Fruit fly (Drosophila melanogaster) whole organism, embryonic: ENCODE measurements around the gene cold.

Source experiments
- Bgb ChIP-seq: fragments of 200-800 bp; sonication (Bioruptor generic); IDR thresholded peaks from 2 replicates; pipeline ENCODE4 v1.3.6; 2022; ENCODE audit warnings: missing biosample characterization, missing genetic modification characterization; ENCODE audit not compliant: partially characterized antibody
- CG11456 ChIP-seq: fragments of 200-800 bp; sonication (Bioruptor generic); IDR thresholded peaks from 3 replicates; pipeline ENCODE4 v1.3.6; 2022; ENCODE audit warnings: missing biosample characterization, missing genetic modification characterization
- CG11696 ChIP-seq: fragments of 200-800 bp; sonication (Bioruptor generic); IDR thresholded peaks from 2 replicates; pipeline ENCODE4 v1.3.6; 2022; ENCODE audit warnings: missing biosample characterization, missing genetic modification characterization
- CG12391 ChIP-seq: fragments of 200-800 bp; sonication (Bioruptor generic); optimal IDR thresholded peaks from 3 replicates; lab custom pipeline; 2018; ENCODE audit warnings: missing biosample characterization, mild to moderate bottlenecking, missing genetic modification characterization, moderate library complexity
- CG13624 ChIP-seq: fragments of 200-800 bp; sonication (Bioruptor generic); optimal IDR thresholded peaks from 2 replicates; lab custom pipeline; 2016; ENCODE audit warnings: missing biosample characterization, missing genetic modification characterization
- CG15269 ChIP-seq: fragments of 200-800 bp; sonication (Bioruptor generic); optimal IDR thresholded peaks from 2 replicates; lab custom pipeline; 2018; ENCODE audit warnings: missing biosample characterization, mild to moderate bottlenecking, missing genetic modification characterization, moderate library complexity
- CG1792 ChIP-seq: fragments of 200-800 bp; sonication (Bioruptor generic); optimal IDR thresholded peaks from 2 replicates; lab custom pipeline; 2016; ENCODE audit warnings: missing biosample characterization, missing genetic modification characterization
- CG3407 ChIP-seq: fragments of 200-800 bp; sonication (Bioruptor generic); optimal IDR thresholded peaks from 2 replicates; lab custom pipeline; 2018; ENCODE audit warnings: missing biosample characterization, mild to moderate bottlenecking, missing genetic modification characterization
- CG3726 ChIP-seq: fragments of 200-800 bp; sonication (Bioruptor generic); IDR thresholded peaks from 3 replicates; pipeline ENCODE4, ENCODE4 v1.3.6; 2022; ENCODE audit warnings: missing biosample characterization, missing genetic modification characterization
- CG4328 ChIP-seq: fragments of 200-800 bp; sonication (Bioruptor generic); optimal IDR thresholded peaks from 3 replicates; lab custom pipeline; 2017; ENCODE audit warnings: missing biosample characterization, missing genetic modification reagents, missing genetic modification characterization
- CG5180 ChIP-seq: fragments of 200-800 bp; sonication (Bioruptor generic); optimal IDR thresholded peaks from 3 replicates; lab custom pipeline; 2017; ENCODE audit warnings: missing biosample characterization, missing genetic modification characterization, mild to moderate bottlenecking, moderate library complexity, missing genetic modification reagents
- CG6683 ChIP-seq: fragments of 200-800 bp; sonication (Bioruptor generic); optimal IDR thresholded peaks from 2 replicates; lab custom pipeline; 2017; ENCODE audit warnings: missing biosample characterization, mild to moderate bottlenecking, missing genetic modification characterization, missing genetic modification reagents
- CG7556 ChIP-seq: fragments of 200-800 bp; sonication (Bioruptor generic); optimal IDR thresholded peaks from 2 replicates; lab custom pipeline; 2017; ENCODE audit warnings: missing biosample characterization, mild to moderate bottlenecking, missing genetic modification characterization
- CG8359 ChIP-seq: fragments of 200-800 bp; sonication (Bioruptor generic); optimal IDR thresholded peaks from 2 replicates; lab custom pipeline; 2017; ENCODE audit warnings: missing biosample characterization, mild to moderate bottlenecking, missing genetic modification characterization, borderline replicate concordance
- CG9932 ChIP-seq: fragments of 200-800 bp; sonication (Bioruptor generic); IDR thresholded peaks from 2 replicates; pipeline ENCODE4 v1.3.6; 2022; ENCODE audit warnings: missing biosample characterization, missing genetic modification characterization
- CTCF ChIP-seq: fragments of 200-800 bp; sonication (Bioruptor generic); optimal IDR thresholded peaks from 2 replicates; lab custom pipeline; 2017; ENCODE audit warnings: missing biosample characterization, mild to moderate bottlenecking, missing genetic modification characterization, moderate library complexity
- Doc2 ChIP-seq: fragments of 200-800 bp; sonication (Bioruptor generic); IDR thresholded peaks from 2 replicates; pipeline ENCODE4 v1.3.6; 2022; ENCODE audit warnings: missing biosample characterization, missing genetic modification characterization
- Ets65A ChIP-seq: fragments of 200-800 bp; sonication (Bioruptor generic); peaks from one replicate; lab custom pipeline; 2016; ENCODE audit warnings: missing biosample characterization, missing genetic modification characterization
- Gug ChIP-seq: fragments of 200-800 bp; sonication (Bioruptor generic); IDR thresholded peaks from 4 replicates; pipeline ENCODE4 v1.3.6; 2022; ENCODE audit warnings: missing biosample characterization, missing genetic modification characterization
- Mes4 ChIP-seq: fragments of 200-800 bp; sonication (Bioruptor generic); optimal IDR thresholded peaks from 2 replicates; lab custom pipeline; 2016; ENCODE audit warnings: missing biosample characterization, missing genetic modification characterization
- Nf-YB ChIP-seq: fragments of 200-800 bp; sonication (Bioruptor generic); optimal IDR thresholded peaks from 3 replicates; lab custom pipeline; 2019; ENCODE audit warnings: missing biosample characterization, mild to moderate bottlenecking, missing genetic modification characterization, moderate library complexity
- Nf-YC ChIP-seq: fragments of 200-800 bp; optimal IDR thresholded peaks from 3 replicates; lab custom pipeline; 2019; ENCODE audit warnings: missing biosample characterization, mild to moderate bottlenecking, missing genetic modification characterization, moderate library complexity
- Trl ChIP-seq, 3 experiments: fragments of >200 bp in 2 of 3; fragments of 200-800 bp in 1 of 3; sonication (Bioruptor generic) in 1 of 3; optimal IDR thresholded peaks; 2 replicates in 1 of 3; 3 replicates in 2 of 3; lab custom pipeline; 2016 to 2017; ENCODE audit warnings: missing biosample characterization in 1 of 3, missing genetic modification characterization in 1 of 3
- chif ChIP-seq, 2 experiments: fragments of 200-800 bp; sonication (Bioruptor generic); optimal IDR thresholded peaks; 3 replicates each; lab custom pipeline; 2016; ENCODE audit warnings: missing biosample characterization in 2 of 2, missing genetic modification characterization in 2 of 2
- ci ChIP-seq: fragments of 200-800 bp; sonication (Bioruptor generic); IDR thresholded peaks from 3 replicates; pipeline ENCODE4 v1.3.6; 2022; ENCODE audit warnings: missing biosample characterization, missing genetic modification characterization
- crol ChIP-seq: fragments of 200-800 bp; sonication (Bioruptor generic); IDR thresholded peaks from 2 replicates; pipeline ENCODE4 v1.3.6; 2022; ENCODE audit warnings: missing biosample characterization, missing genetic modification characterization
- dm ChIP-seq: fragments of 200-800 bp; sonication (Bioruptor generic); optimal IDR thresholded peaks from 3 replicates; lab custom pipeline; 2016; ENCODE audit warnings: missing biosample characterization, missing genetic modification characterization
- ham ChIP-seq: fragments of 200-800 bp; sonication (Bioruptor generic); IDR thresholded peaks from 2 replicates; pipeline ENCODE4 v1.3.6; 2022; ENCODE audit warnings: missing biosample characterization, missing genetic modification characterization
- jing ChIP-seq: fragments of 200-800 bp; sonication (Bioruptor generic); optimal IDR thresholded peaks from 2 replicates; lab custom pipeline; 2018; ENCODE audit warnings: missing biosample characterization, mild to moderate bottlenecking, missing genetic modification characterization
- kay ChIP-seq: fragments of 200-800 bp; sonication (Bioruptor generic); optimal IDR thresholded peaks from 2 replicates; lab custom pipeline; 2016; ENCODE audit warnings: missing biosample characterization, missing genetic modification characterization
- lab ChIP-seq: fragments of 200-800 bp; sonication (Bioruptor generic); optimal IDR thresholded peaks from 3 replicates; lab custom pipeline; 2017; ENCODE audit warnings: missing biosample characterization, missing genetic modification characterization, mild to moderate bottlenecking, moderate library complexity, missing genetic modification reagents
- phol ChIP-seq: fragments of 200-800 bp; sonication (Bioruptor generic); optimal IDR thresholded peaks from 3 replicates; lab custom pipeline; 2018; ENCODE audit warnings: missing biosample characterization, mild to moderate bottlenecking, missing genetic modification characterization, moderate library complexity
- pita ChIP-seq: fragments of 200-800 bp; sonication (Bioruptor generic); optimal IDR thresholded peaks from 2 replicates; lab custom pipeline; 2017; ENCODE audit warnings: missing biosample characterization, mild to moderate bottlenecking, missing genetic modification characterization
- sens ChIP-seq: fragments of 200-800 bp; sonication (Bioruptor generic); peaks from one replicate; lab custom pipeline; 2016; ENCODE audit warnings: missing biosample characterization, missing genetic modification characterization
- seq ChIP-seq: fragments of 200-800 bp; sonication (Bioruptor generic); IDR thresholded peaks from 2 replicates; pipeline ENCODE4 v1.3.6; 2022; ENCODE audit warnings: missing biosample characterization, missing genetic modification characterization
- sna ChIP-seq: fragments of 200-800 bp; sonication (Bioruptor generic); IDR thresholded peaks from 2 replicates; pipeline ENCODE4 v1.3.6; 2022; ENCODE audit warnings: missing biosample characterization, missing genetic modification characterization; ENCODE audit not compliant: partially characterized antibody
- ttk ChIP-seq: fragments of 200-800 bp; sonication (Bioruptor generic); IDR thresholded peaks from 2 replicates; pipeline ENCODE4 v2.1.2; 2022; ENCODE audit warnings: missing biosample characterization, missing genetic modification characterization
- tup ChIP-seq: fragments of 200-800 bp; sonication (Bioruptor generic); optimal IDR thresholded peaks from 2 replicates; lab custom pipeline; 2016; ENCODE audit warnings: missing biosample characterization, mild to moderate bottlenecking, missing genetic modification characterization, moderate library complexity
- unpg ChIP-seq: fragments of 200-800 bp; sonication (Bioruptor generic); optimal IDR thresholded peaks from 3 replicates; lab custom pipeline; 2018; ENCODE audit warnings: missing biosample characterization, mild to moderate bottlenecking, missing genetic modification characterization, moderate library complexity
- zfh2 ChIP-seq: fragments of 200-800 bp; sonication (Bioruptor generic); optimal IDR thresholded peaks from 2 replicates; lab custom pipeline; 2016; ENCODE audit warnings: missing biosample characterization, missing genetic modification characterization

cold gene

DNA sequence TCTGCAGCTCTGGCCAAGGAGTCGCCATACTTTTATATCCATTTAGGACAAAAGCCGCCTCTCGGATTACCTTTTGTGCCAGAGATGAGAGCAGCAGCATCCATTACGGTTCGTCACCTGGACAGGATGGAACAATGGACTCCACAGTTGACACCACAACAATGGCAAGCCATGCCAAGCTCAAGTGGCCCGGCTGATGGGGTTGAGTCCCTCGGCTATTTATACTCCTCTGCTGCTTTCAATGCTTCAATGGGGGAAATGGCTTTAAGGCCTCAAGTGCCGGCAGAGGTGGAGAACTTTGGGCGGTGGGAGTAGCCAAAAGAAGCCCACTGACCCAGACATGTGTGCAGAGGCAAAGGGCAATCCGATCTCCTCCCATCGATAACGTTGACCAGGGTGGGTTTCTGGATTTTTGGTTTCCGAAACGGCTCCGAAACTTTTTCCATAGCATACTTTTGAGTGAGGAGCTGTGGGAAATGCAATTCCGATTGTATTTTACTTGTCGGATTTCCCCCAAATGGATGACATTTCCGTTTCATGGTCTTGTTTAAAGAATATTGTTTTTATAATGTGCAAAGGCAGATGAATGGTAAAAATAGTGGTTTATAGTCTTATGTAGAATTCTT lies 2.6 kb downstream of the cold start, which contains the start of gene Ptth:
TSS of gene Ptth (minus strand) at position 338 of the 626 bp plus-strand sequence.
- TF ChIP-seq Ets65A (GFP tag; lab: Kevin White, UChicago): peak; percentile 93
- no peak for TF ChIP-seq unpg (GFP tag; lab: Kevin White, UChicago)
- 0 out of 3 replicates have a peak, but pooled peaks have one; percentile 31 for TF ChIP-seq ci (GFP tag; lab: Robert Waterston, UW)
- no peak for TF ChIP-seq sna
- peak; percentile 33 for TF ChIP-seq sens (GFP tag; lab: Kevin White, UChicago)
- peak; percentile 70 for TF ChIP-seq CTCF (GFP tag; lab: Kevin White, UChicago)
- no peak for TF ChIP-seq Doc2 (GFP tag; lab: Robert Waterston, UW)
- TF ChIP-seq pita: peak; percentile 39
- TF ChIP-seq kay (GFP tag; lab: Kevin White, UChicago): no peak
- TF ChIP-seq CG3407 (GFP tag; lab: Kevin White, UChicago): no peak
- TF ChIP-seq Bgb (GFP tag; lab: Robert Waterston, UW): no peak
- no peak for TF ChIP-seq CG13624 (GFP tag; lab: Kevin White, UChicago)
- TF ChIP-seq tup (GFP tag; lab: Kevin White, UChicago): no peak

DNA sequence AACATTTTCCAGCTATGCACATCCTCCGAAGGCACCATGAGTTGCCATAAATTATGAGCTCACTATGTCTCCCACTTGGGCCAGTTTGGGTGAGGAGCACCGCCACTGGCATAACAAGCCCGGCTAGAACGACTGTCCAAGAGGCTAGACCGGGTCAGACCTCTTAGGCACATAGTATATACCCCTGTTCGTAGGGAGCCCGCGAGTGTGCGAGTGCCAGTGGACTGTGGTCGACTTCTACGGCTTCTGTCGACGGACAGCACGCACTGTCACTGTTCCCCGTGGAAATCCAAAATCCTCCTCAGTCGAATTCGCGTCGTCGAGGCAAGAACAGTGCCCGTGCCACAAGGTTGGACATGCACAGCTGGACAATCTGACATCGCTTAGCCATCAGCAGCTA lies 3.1 kb downstream of the cold start, which contains the start of gene Pph13:
TSS of gene Pph13 (plus strand) at position 301 of the 400 bp plus-strand sequence.
- TF ChIP-seq CG6683 (no peak), zfh2 (GFP tag; lab: Kevin White, UChicago) (no peak), CG9932 (GFP tag; lab: Robert Waterston, UW) (no peak), phol (no peak), ham (GFP tag; lab: Robert Waterston, UW) (no peak), CG15269 (no peak), CG3726 (GFP tag; lab: Robert Waterston, UW) (no peak), CG1792 (GFP tag; lab: Kevin White, UChicago) (no peak), CG11696 (no peak), CG7556 (GFP tag; lab: Kevin White, UChicago) (no peak), CG4328 (no peak), CG12391 (tag; lab: Kevin White, UChicago) (no peak), CG5180 (GFP tag; lab: Kevin White, UChicago) (no peak), lab (GFP tag; lab: Kevin White, UChicago) (no peak), Trl (optimal IDR thresholded peaks at IDR 0.05; lab: Kevin White, UChicago) (no peak), Trl (GFP tag; optimal IDR thresholded peaks at IDR 0.05; lab: Kevin White, UChicago) (no peak)

DNA sequence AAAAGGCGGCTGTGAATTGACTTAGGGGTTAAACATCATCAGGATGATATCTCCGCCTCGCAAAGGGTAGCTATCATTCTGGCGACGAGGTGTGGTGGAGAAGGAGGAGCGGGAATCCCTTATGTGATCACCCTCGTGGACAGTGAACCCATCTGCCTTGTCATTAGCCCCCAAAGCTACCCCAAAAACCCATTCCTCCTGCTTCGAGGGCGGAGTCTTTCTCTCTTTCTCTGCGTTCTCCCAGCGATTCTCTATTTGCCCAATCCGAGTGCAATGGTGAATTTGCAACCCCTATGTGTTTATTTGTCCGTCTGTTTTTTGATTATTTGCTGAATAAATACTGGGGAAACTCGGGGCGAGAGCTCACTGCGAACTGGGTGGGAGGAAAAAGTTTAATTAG lies 11.2 kb downstream of the cold start:
- TF ChIP-seq seq (GFP tag; lab: Robert Waterston, UW): peak; percentile 81
- no peak for TF ChIP-seq Gug (GFP tag; lab: Robert Waterston, UW)
- no peak for TF ChIP-seq jing
- peak; percentile 95 for TF ChIP-seq Nf-YB
- no peak for TF ChIP-seq chif (GFP tag; optimal IDR thresholded peaks at IDR 0.05; lab: Kevin White, UChicago)
- peak; percentile 49 for TF ChIP-seq crol
- TF ChIP-seq CG8359 (GFP tag; lab: Kevin White, UChicago): no peak
- no peak for TF ChIP-seq CG11456 (GFP tag; lab: Robert Waterston, UW)
- TF ChIP-seq ttk: no peak
- no peak for TF ChIP-seq Mes4 (GFP tag; lab: Kevin White, UChicago)
- TF ChIP-seq Nf-YC: peak; percentile 95
- TF ChIP-seq dm: no peak
- TF ChIP-seq Trl (optimal IDR thresholded peaks at IDR 0.05; lab: Kevin White, UChicago): peak; percentile 24 to 33
- no peak for TF ChIP-seq Trl (GFP tag; optimal IDR thresholded peaks at IDR 0.05; lab: Kevin White, UChicago)
